Worm (Caenorhabditis elegans): ENCODE measurements around the gene R02F2.6.

DNA sequence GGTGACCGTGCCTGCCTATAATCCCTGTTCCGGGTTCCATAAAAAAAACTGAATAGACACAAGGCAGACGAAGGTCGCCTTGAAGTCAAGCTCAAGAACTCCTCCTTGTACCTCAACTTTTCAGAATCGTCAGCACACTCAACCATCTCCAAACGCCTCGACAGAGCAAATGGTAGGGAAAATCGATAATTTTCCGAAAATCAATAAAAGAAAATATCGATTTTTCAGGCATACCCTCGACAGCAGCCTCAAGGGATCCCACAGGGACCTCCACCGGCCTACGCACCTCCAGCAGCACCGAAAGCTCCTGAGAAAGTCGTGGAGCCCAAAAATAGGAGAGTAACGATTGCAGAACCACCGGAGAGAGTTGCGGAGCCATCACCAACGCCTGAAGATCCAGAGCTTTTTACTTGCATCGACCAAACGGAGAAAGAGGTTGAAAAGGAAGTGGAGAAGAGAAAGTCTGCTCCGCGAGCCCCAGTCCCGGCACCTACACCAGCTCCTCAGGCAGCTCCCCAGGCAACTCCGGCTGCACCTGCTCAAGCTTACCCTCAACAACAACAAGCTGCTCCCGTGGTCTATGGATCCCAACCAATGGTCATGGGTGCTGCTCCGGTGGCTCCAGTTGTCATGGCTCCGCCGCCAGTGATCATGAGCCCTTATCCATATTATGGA, 906 bp upstream of the R02F2.6 start:
- TF ChIP-seq nhr-237 (tag; optimal IDR thresholded peaks at IDR 0.05) (no peak), sem-2 (GFP tag; optimal IDR thresholded peaks at IDR 0.05) (no peak), flh-1 (GFP tag; optimal IDR thresholded peaks at IDR 0.05) (no peak), nhr-76 (tag; optimal IDR thresholded peaks at IDR 0.05) (no peak), blmp-1 (tag; optimal IDR thresholded peaks at IDR 0.05) (no peak), ceh-39 (tag; optimal IDR thresholded peaks at IDR 0.05) (no peak), zip-8 (tag; optimal IDR thresholded peaks at IDR 0.05) (no peak), drap-1 (GFP tag; optimal IDR thresholded peaks at IDR 0.05) (no peak), mls-2 (tag; optimal IDR thresholded peaks at IDR 0.05) (no peak), lsy-2 (tag; optimal IDR thresholded peaks at IDR 0.05) (no peak), bed-3 (GFP tag; optimal IDR thresholded peaks at IDR 0.05) (no peak)

Measured in whole organism, mixed stage, embryonic.